Worm (Caenorhabditis elegans) whole organism, mixed stage, embryonic: ENCODE measurements around the gene srd-21.

Experiments
- M03D4.4 ChIP-seq: sonication (generic microtip); optimal IDR thresholded peaks from 2 replicates; lab custom pipeline; 2017; ENCODE audit warnings: mild to moderate bottlenecking, missing genetic modification characterization, missing compliant biosample characterization
- bed-3 ChIP-seq: fragments of 200-800 bp; sonication (Bioruptor generic); optimal IDR thresholded peaks from 3 replicates; lab custom pipeline; 2018; ENCODE audit warnings: mild to moderate bottlenecking, missing genetic modification characterization, moderate library complexity, missing compliant biosample characterization
- blmp-1 ChIP-seq: fragments of 150-350 bp; optimal IDR thresholded peaks from 2 replicates; lab custom pipeline; 2014; ENCODE audit warnings: missing biosample characterization, missing genetic modification characterization
- ceh-39 ChIP-seq: fragments of 150-350 bp; optimal IDR thresholded peaks from 2 replicates; lab custom pipeline; 2014; ENCODE audit warnings: missing biosample characterization, missing genetic modification characterization
- ceh-43 ChIP-seq: fragments of 200-800 bp; sonication (Bioruptor generic); optimal IDR thresholded peaks from 2 replicates; lab custom pipeline; 2018; ENCODE audit warnings: mild to moderate bottlenecking, missing genetic modification characterization, moderate library complexity, missing compliant biosample characterization
- ceh-83 ChIP-seq: fragments of 200-800 bp; sonication (Bioruptor generic); optimal IDR thresholded peaks from 2 replicates; lab custom pipeline; 2018; ENCODE audit warnings: mild to moderate bottlenecking, missing genetic modification characterization, missing compliant biosample characterization
- ces-1 ChIP-seq: fragments of 150-350 bp; optimal IDR thresholded peaks from 2 replicates; lab custom pipeline; 2014; ENCODE audit warnings: missing biosample characterization, missing genetic modification reagents, missing genetic modification characterization
- cnd-1 ChIP-seq: fragments of 200-800 bp; sonication (Bioruptor generic); optimal IDR thresholded peaks from 2 replicates; lab custom pipeline; 2018; ENCODE audit warnings: mild to moderate bottlenecking, missing genetic modification characterization, missing compliant biosample characterization
- drap-1 ChIP-seq: fragments of 200-800 bp; sonication (Bioruptor generic); optimal IDR thresholded peaks from 3 replicates; lab custom pipeline; 2018; ENCODE audit warnings: mild to moderate bottlenecking, missing genetic modification characterization, missing compliant biosample characterization
- elt-1 ChIP-seq: sonication (generic microtip); optimal IDR thresholded peaks from 2 replicates; lab custom pipeline; 2017; ENCODE audit warnings: missing genetic modification characterization, mild to moderate bottlenecking, missing compliant biosample characterization, antibody characterized with exemption, moderate library complexity, borderline replicate concordance; ENCODE audit not compliant: insufficient read depth
- elt-3 ChIP-seq: fragments of 150-350 bp; optimal IDR thresholded peaks from 2 replicates; lab custom pipeline; 2014; ENCODE audit warnings: missing biosample characterization, missing genetic modification characterization
- flh-1 ChIP-seq: fragments of 200-800 bp; sonication (Bioruptor generic); optimal IDR thresholded peaks from 2 replicates; lab custom pipeline; 2018; ENCODE audit warnings: mild to moderate bottlenecking, missing genetic modification characterization, moderate library complexity, missing compliant biosample characterization
- ham-2 ChIP-seq: fragments of 200-800 bp; sonication (Bioruptor generic); optimal IDR thresholded peaks from 2 replicates; lab custom pipeline; 2018; ENCODE audit warnings: mild to moderate bottlenecking, missing genetic modification characterization, missing compliant biosample characterization
- hlh-1 ChIP-seq: fragments of 150-350 bp; optimal IDR thresholded peaks from 2 replicates; lab custom pipeline; 2014; ENCODE audit warnings: missing biosample characterization, missing genetic modification reagents, missing genetic modification characterization
- lin-13 ChIP-seq: fragments of 150-350 bp; optimal IDR thresholded peaks from 2 replicates; lab custom pipeline; 2014; ENCODE audit warnings: missing biosample characterization, missing genetic modification characterization
- lin-32 ChIP-seq: fragments of 200-800 bp; sonication (Bioruptor generic); optimal IDR thresholded peaks from 2 replicates; lab custom pipeline; 2018; ENCODE audit warnings: mild to moderate bottlenecking, missing genetic modification characterization, missing compliant biosample characterization
- lsy-2 ChIP-seq: fragments of 150-350 bp; optimal IDR thresholded peaks from 2 replicates; lab custom pipeline; 2014; ENCODE audit warnings: missing biosample characterization, missing genetic modification characterization
- mab-5 ChIP-seq: fragments of 150-350 bp; optimal IDR thresholded peaks from 2 replicates; lab custom pipeline; 2014; ENCODE audit warnings: missing biosample characterization, missing genetic modification characterization
- mep-1 ChIP-seq: fragments of 150-350 bp; optimal IDR thresholded peaks from 2 replicates; lab custom pipeline; 2017; ENCODE audit warnings: missing biosample characterization, missing genetic modification reagents, missing genetic modification characterization, inconsistent platforms
- mls-2 ChIP-seq: sonication (generic microtip); optimal IDR thresholded peaks from 2 replicates; lab custom pipeline; 2016; ENCODE audit warnings: mild to moderate bottlenecking, missing genetic modification characterization, moderate library complexity, missing compliant biosample characterization
- nhr-12 ChIP-seq: fragments of 150-350 bp; optimal IDR thresholded peaks from 2 replicates; lab custom pipeline; 2014; ENCODE audit warnings: missing biosample characterization, missing genetic modification characterization
- nhr-237 ChIP-seq: fragments of 150-350 bp; optimal IDR thresholded peaks from 2 replicates; lab custom pipeline; 2014; ENCODE audit warnings: missing biosample characterization, missing genetic modification characterization
- nhr-28 ChIP-seq: fragments of 150-350 bp; optimal IDR thresholded peaks from 2 replicates; lab custom pipeline; 2014; ENCODE audit warnings: missing biosample characterization, missing genetic modification characterization
- nhr-76 ChIP-seq: sonication (generic microtip); optimal IDR thresholded peaks from 2 replicates; lab custom pipeline; 2017; ENCODE audit warnings: missing biosample characterization, missing genetic modification characterization
- pha-4 ChIP-seq: fragments of 150-350 bp; optimal IDR thresholded peaks from 2 replicates; lab custom pipeline; 2018; ENCODE audit warnings: missing biosample characterization, missing genetic modification reagents, missing genetic modification characterization
- sem-2 ChIP-seq: fragments of 200-800 bp; sonication (Bioruptor generic); optimal IDR thresholded peaks from 2 replicates; lab custom pipeline; 2018; ENCODE audit warnings: mild to moderate bottlenecking, missing genetic modification characterization, missing compliant biosample characterization
- snpc-4 ChIP-seq: fragments of 150-350 bp; optimal IDR thresholded peaks from 2 replicates; lab custom pipeline; 2014; ENCODE audit warnings: missing biosample characterization, missing genetic modification characterization
- sptf-1 ChIP-seq: sonication (generic microtip); optimal IDR thresholded peaks from 2 replicates; lab custom pipeline; 2017; ENCODE audit warnings: mild to moderate bottlenecking, missing genetic modification characterization, moderate library complexity, missing compliant biosample characterization
- tbx-8 ChIP-seq: fragments of 200-800 bp; sonication (Bioruptor generic); optimal IDR thresholded peaks from 2 replicates; lab custom pipeline; 2018; ENCODE audit warnings: mild to moderate bottlenecking, missing genetic modification characterization, moderate library complexity, missing compliant biosample characterization
- unc-120 ChIP-seq: sonication (generic microtip); optimal IDR thresholded peaks from 2 replicates; lab custom pipeline; 2017; ENCODE audit warnings: missing genetic modification characterization, missing compliant biosample characterization; ENCODE audit not compliant: poor library complexity, severe bottlenecking
- unc-39 ChIP-seq: fragments of 150-350 bp; optimal IDR thresholded peaks from 2 replicates; lab custom pipeline; 2014; ENCODE audit warnings: missing biosample characterization, missing genetic modification characterization
- unc-62 ChIP-seq: fragments of 150-350 bp; optimal IDR thresholded peaks from 2 replicates; lab custom pipeline; 2014; ENCODE audit warnings: missing biosample characterization, missing genetic modification reagents, missing genetic modification characterization
- zip-8 ChIP-seq: fragments of 150-350 bp; optimal IDR thresholded peaks from 2 replicates; lab custom pipeline; 2014; ENCODE audit warnings: missing biosample characterization, missing genetic modification characterization
- ztf-11 ChIP-seq: fragments of 150-350 bp; optimal IDR thresholded peaks from 2 replicates; lab custom pipeline; 2014; ENCODE audit warnings: missing biosample characterization, missing genetic modification characterization

Gene srd-21

DNA sequence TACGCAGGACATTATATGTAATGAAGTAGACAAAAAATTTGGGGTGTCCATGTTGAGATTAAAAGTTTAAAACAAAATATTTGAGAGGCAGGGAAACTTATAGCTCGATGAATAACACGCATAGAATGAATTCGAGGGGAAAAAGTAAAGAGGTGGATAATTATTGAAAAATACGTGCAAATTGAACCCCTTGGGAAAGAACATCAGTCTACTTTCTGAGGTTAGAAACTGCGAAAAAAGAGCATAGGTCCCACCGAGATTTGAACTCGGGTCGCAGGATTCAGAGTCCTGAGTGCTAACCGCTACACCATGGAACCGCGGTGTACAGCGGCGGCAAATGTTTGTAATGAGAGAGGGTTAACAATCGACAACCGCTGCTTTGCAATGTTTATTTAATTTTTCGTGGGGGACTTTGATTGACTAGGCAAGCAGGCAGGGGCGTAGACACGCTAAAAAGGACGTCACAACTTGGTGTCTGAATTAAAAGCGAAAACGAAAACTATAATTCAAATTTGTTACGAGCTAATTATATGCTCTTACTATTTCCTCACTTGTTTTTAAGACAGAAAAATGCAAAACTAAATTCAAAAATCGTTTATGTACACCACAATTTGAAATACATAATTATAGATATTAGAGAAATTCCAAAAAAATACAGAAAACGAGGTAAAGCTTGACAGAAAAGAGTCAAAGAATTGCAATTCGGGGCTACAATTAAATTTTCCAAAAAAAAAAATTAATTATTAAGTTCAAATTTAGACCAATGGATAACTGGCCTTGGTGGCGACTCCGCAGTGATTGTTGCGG lies 37.5 kb upstream of the srd-21 start, which contains the start of gene srh-269:
srh-269 (minus strand) TSS at position 51 of the 807 bp plus-strand sequence.
- no peak for TF ChIP-seq unc-39 (tag; lab: Kevin White, UChicago)
- TF ChIP-seq elt-3 (tag; lab: Kevin White, UChicago): no peak
- TF ChIP-seq blmp-1 (tag; lab: Kevin White, UChicago): no peak
- TF ChIP-seq drap-1 (GFP tag; lab: Kevin White, UChicago): peak; percentile 79
- no peak for TF ChIP-seq nhr-76 (tag; lab: Kevin White, UChicago)
- TF ChIP-seq ceh-83 (GFP tag; lab: Kevin White, UChicago): peak; percentile 73
- TF ChIP-seq lin-13: no peak
- no peak for TF ChIP-seq mep-1
- no peak for TF ChIP-seq hlh-1 (tag; lab: Kevin White, UChicago)
- peak; percentile 71 for TF ChIP-seq unc-120 (tag; lab: Kevin White, UChicago)
- TF ChIP-seq ces-1: no peak
- no peak for TF ChIP-seq mab-5 (tag; lab: Kevin White, UChicago)
- no peak for TF ChIP-seq nhr-12 (tag; lab: Kevin White, UChicago)
- TF ChIP-seq elt-1 (tag; lab: Kevin White, UChicago): no peak
- TF ChIP-seq unc-62: no peak
- TF ChIP-seq lsy-2 (tag; lab: Kevin White, UChicago): no peak
- peak; percentile 57 for TF ChIP-seq sem-2 (GFP tag; lab: Kevin White, UChicago)
- peak; percentile 81 for TF ChIP-seq sptf-1 (tag; lab: Kevin White, UChicago)
- TF ChIP-seq zip-8 (tag; lab: Kevin White, UChicago): no peak
- TF ChIP-seq ceh-39 (tag; lab: Kevin White, UChicago): no peak
- peak; percentile 75 for TF ChIP-seq cnd-1 (tag; lab: Kevin White, UChicago)
- peak; percentile 54 for TF ChIP-seq ham-2
- no peak for TF ChIP-seq snpc-4 (tag; lab: Kevin White, UChicago)
- no peak for TF ChIP-seq pha-4 (tag; lab: Kevin White, UChicago)
- TF ChIP-seq ceh-43 (GFP tag; lab: Kevin White, UChicago): peak; percentile 59
- TF ChIP-seq ztf-11 (tag; lab: Kevin White, UChicago): peak; percentile 37
- peak; percentile 49 for TF ChIP-seq flh-1 (GFP tag; lab: Kevin White, UChicago)
- no peak for TF ChIP-seq nhr-237 (tag; lab: Kevin White, UChicago)
- TF ChIP-seq mls-2 (tag; lab: Kevin White, UChicago): peak; percentile 71
- no peak for TF ChIP-seq nhr-28 (tag; lab: Kevin White, UChicago)
- TF ChIP-seq M03D4.4 (tag; lab: Kevin White, UChicago): peak; percentile 74
- TF ChIP-seq tbx-8: no peak
- TF ChIP-seq bed-3: peak; percentile 52
- peak; percentile 58 for TF ChIP-seq lin-32 (GFP tag; lab: Kevin White, UChicago)

DNA sequence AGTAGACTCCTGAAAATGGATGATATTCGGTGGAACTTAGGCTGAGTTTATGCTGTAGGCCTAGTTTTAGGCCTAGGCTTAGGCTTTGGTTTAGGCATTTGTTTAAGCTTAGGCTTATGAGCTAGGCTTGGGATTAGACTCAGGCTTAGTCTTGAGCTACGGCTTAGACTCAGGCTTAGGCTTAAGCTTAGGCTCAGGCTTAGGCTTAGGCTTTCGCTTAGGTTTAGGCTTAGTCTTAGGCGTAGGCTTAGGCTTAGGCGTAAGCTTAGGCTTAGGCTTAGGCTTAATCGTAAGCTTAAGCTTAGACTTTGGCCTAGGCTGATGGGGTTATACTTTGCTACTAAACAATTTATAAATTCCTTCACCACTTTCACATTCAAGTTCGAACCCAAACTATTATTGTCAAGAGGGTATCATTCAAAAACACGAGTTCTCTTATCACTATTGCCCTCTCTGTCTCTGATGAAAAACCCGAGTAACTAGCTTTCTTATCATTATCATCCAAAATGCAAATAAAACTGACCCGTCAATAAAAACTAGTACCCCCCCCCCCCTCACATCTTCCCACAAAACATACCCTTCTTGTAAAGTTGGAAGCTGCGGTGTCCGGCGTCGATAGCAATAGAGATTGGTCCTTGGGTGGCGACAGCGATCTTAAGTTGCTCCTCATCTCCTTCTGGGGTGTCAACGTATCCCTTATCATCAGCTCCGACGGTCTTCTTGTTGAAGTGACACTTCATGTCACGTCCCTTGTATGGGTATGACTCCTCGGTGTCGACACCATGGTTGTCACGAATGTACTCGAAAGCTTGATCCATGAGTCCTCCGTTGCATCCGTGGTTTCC lies 36.5 kb upstream of the srd-21 start:
- TF ChIP-seq ztf-11 (tag; lab: Kevin White, UChicago) (no peak), hlh-1 (tag; lab: Kevin White, UChicago) (no peak), unc-120 (tag; lab: Kevin White, UChicago) (no peak), flh-1 (GFP tag; lab: Kevin White, UChicago) (no peak), pha-4 (tag; lab: Kevin White, UChicago) (no peak), mls-2 (tag; lab: Kevin White, UChicago) (no peak), drap-1 (GFP tag; lab: Kevin White, UChicago) (no peak), cnd-1 (tag; lab: Kevin White, UChicago) (no peak), bed-3 (no peak), ceh-39 (tag; lab: Kevin White, UChicago) (no peak), ham-2 (no peak), lin-32 (GFP tag; lab: Kevin White, UChicago) (no peak), unc-39 (tag; lab: Kevin White, UChicago) (no peak)
